Worm (Caenorhabditis elegans) whole organism, L4 larva: ENCODE measurements around the gene ddx-19.

Experiments
- F26F4.8 ChIP-seq: fragments of 200-800 bp; sonication (Bioruptor generic); conservative IDR thresholded peaks from 2 replicates; pipeline ENCODE4 v1.3.6; 2022; ENCODE audit warnings: missing genetic modification characterization, missing compliant biosample characterization
- R02D3.7 ChIP-seq: fragments of 150-350 bp; sonication (generic microtip); optimal IDR thresholded peaks from 3 replicates; lab custom pipeline; 2014; ENCODE audit warnings: missing biosample characterization, missing genetic modification characterization
- T26A8.4 ChIP-seq: fragments of 200-800 bp; sonication (Bioruptor generic); IDR thresholded peaks from 2 replicates; pipeline ENCODE4 v1.3.6; 2022; ENCODE audit warnings: missing genetic modification characterization, missing compliant biosample characterization
- Y5F2A.4 ChIP-seq: fragments of 200-800 bp; sonication (Bioruptor generic); optimal IDR thresholded peaks from 2 replicates; lab custom pipeline; 2018; ENCODE audit warnings: mild to moderate bottlenecking, missing genetic modification characterization, missing compliant biosample characterization
- aha-1 ChIP-seq: fragments of 150-350 bp; peaks from one replicate; lab custom pipeline; 2014; ENCODE audit warnings: missing biosample characterization, missing genetic modification characterization
- attf-4 ChIP-seq: sonication (generic microtip); optimal IDR thresholded peaks from 3 replicates; lab custom pipeline; 2017; ENCODE audit warnings: missing biosample characterization, missing genetic modification characterization
- ceh-28 ChIP-seq: fragments of 150-350 bp; optimal IDR thresholded peaks from 2 replicates; lab custom pipeline; 2014; ENCODE audit warnings: missing biosample characterization, missing genetic modification reagents, missing genetic modification characterization
- ceh-32 ChIP-seq: sonication (generic microtip); optimal IDR thresholded peaks from 2 replicates; lab custom pipeline; 2016; ENCODE audit warnings: mild to moderate bottlenecking, missing genetic modification characterization, missing compliant biosample characterization; ENCODE audit not compliant: poor library complexity
- daf-12 ChIP-seq: fragments of 150-350 bp; optimal IDR thresholded peaks from 2 replicates; lab custom pipeline; 2014; ENCODE audit warnings: missing biosample characterization, missing genetic modification reagents, missing genetic modification characterization
- daf-16 ChIP-seq, 3 experiments: sonication (generic microtip); optimal IDR thresholded peaks; 2 replicates each; lab custom pipeline; 2016 to 2017; ENCODE audit warnings: missing genetic modification characterization in 3 of 3, missing genetic modification reagents in 3 of 3, mild to moderate bottlenecking in 2 of 3, missing compliant biosample characterization in 2 of 3, missing biosample characterization in 1 of 3, moderate library complexity in 1 of 3
- dpl-1 ChIP-seq: fragments of 150-350 bp; optimal IDR thresholded peaks from 2 replicates; lab custom pipeline; 2014; ENCODE audit warnings: missing biosample characterization, missing genetic modification reagents, missing genetic modification characterization
- dve-1 ChIP-seq: sonication (generic microtip); optimal IDR thresholded peaks from 2 replicates; lab custom pipeline; 2017; ENCODE audit warnings: antibody characterized with exemption, mild to moderate bottlenecking, missing genetic modification characterization, missing compliant biosample characterization; ENCODE audit not compliant: insufficient read depth
- egl-27 ChIP-seq: sonication (generic microtip); optimal IDR thresholded peaks from 3 replicates; lab custom pipeline; 2017; ENCODE audit warnings: missing biosample characterization, missing genetic modification reagents, missing genetic modification characterization
- egl-43 ChIP-seq: fragments of 200-800 bp; sonication (Bioruptor generic); IDR thresholded peaks from 2 replicates; pipeline ENCODE4 v1.3.6; 2022; ENCODE audit warnings: missing genetic modification reagents, missing genetic modification characterization, missing compliant biosample characterization
- hlh-30 ChIP-seq: sonication (generic microtip); optimal IDR thresholded peaks from 2 replicates; lab custom pipeline; 2017; ENCODE audit warnings: antibody characterized with exemption, mild to moderate bottlenecking, missing genetic modification characterization, missing compliant biosample characterization; ENCODE audit not compliant: insufficient read depth
- lin-29 ChIP-seq: fragments of 200-800 bp; sonication (Bioruptor generic); IDR thresholded peaks from 2 replicates; pipeline ENCODE4 v1.3.6; 2022; ENCODE audit warnings: missing genetic modification reagents, missing genetic modification characterization, missing compliant biosample characterization
- lin-38 ChIP-seq: fragments of 200-800 bp; sonication (Bioruptor generic); IDR thresholded peaks from 2 replicates; pipeline ENCODE4 v1.3.6; 2022; ENCODE audit warnings: missing genetic modification reagents, missing genetic modification characterization, missing compliant biosample characterization
- lsy-2 ChIP-seq, 2 experiments: fragments of 150-350 bp in 1 of 2; sonication (generic microtip) in 1 of 2; optimal IDR thresholded peaks; 2 replicates each; lab custom pipeline; 2014 to 2017; ENCODE audit warnings: missing biosample characterization in 2 of 2, missing genetic modification characterization in 2 of 2
- madf-5 ChIP-seq, 2 experiments: fragments of 200-800 bp; sonication (Bioruptor generic); IDR thresholded peaks; 2 replicates each; pipeline ENCODE4 v1.3.6; 2022; ENCODE audit warnings: missing compliant biosample characterization in 2 of 2, missing genetic modification characterization in 2 of 2
- mep-1 ChIP-seq: fragments of 150-350 bp; sonication (generic microtip); optimal IDR thresholded peaks from 3 replicates; lab custom pipeline; 2014; ENCODE audit warnings: missing biosample characterization, missing genetic modification characterization
- mes-2 ChIP-seq: sonication (generic microtip); optimal IDR thresholded peaks from 2 replicates; lab custom pipeline; 2016; ENCODE audit warnings: missing genotype, mild to moderate bottlenecking, missing genetic modification characterization, missing compliant biosample characterization; ENCODE audit not compliant: poor library complexity, severe bottlenecking
- mxl-2 ChIP-seq: fragments of 200-800 bp; sonication (Bioruptor generic); conservative IDR thresholded peaks from 2 replicates; pipeline ENCODE4 v1.3.6; 2022; ENCODE audit warnings: missing genetic modification reagents, missing genetic modification characterization, missing compliant biosample characterization
- nhr-10 ChIP-seq: fragments of 150-350 bp; optimal IDR thresholded peaks from 2 replicates; lab custom pipeline; 2014; ENCODE audit warnings: missing biosample characterization, missing genetic modification characterization
- nhr-102 ChIP-seq: sonication (generic microtip); optimal IDR thresholded peaks from 2 replicates; lab custom pipeline; 2016; ENCODE audit warnings: mild to moderate bottlenecking, missing genetic modification characterization, moderate library complexity, missing compliant biosample characterization
- nhr-111 ChIP-seq: fragments of 200-800 bp; sonication (Bioruptor generic); optimal IDR thresholded peaks from 2 replicates; lab custom pipeline; 2018; ENCODE audit warnings: mild to moderate bottlenecking, missing genetic modification characterization, missing compliant biosample characterization
- nhr-25 ChIP-seq: sonication (generic microtip); optimal IDR thresholded peaks from 2 replicates; lab custom pipeline; 2017; ENCODE audit warnings: missing genetic modification characterization, mild to moderate bottlenecking, missing compliant biosample characterization, antibody characterized with exemption, moderate library complexity, borderline replicate concordance; ENCODE audit not compliant: insufficient read depth
- nhr-28 ChIP-seq: fragments of 150-350 bp; optimal IDR thresholded peaks from 2 replicates; lab custom pipeline; 2014; ENCODE audit warnings: missing biosample characterization, missing genetic modification characterization
- nhr-41 ChIP-seq: fragments of 200-800 bp; sonication (Bioruptor generic); IDR thresholded peaks from 2 replicates; pipeline ENCODE4 v1.3.6; 2022; ENCODE audit warnings: missing genetic modification reagents, missing genetic modification characterization, missing compliant biosample characterization
- nhr-76 ChIP-seq: fragments of 150-350 bp; optimal IDR thresholded peaks from 2 replicates; lab custom pipeline; 2014; ENCODE audit warnings: missing biosample characterization, missing genetic modification characterization
- nhr-77 ChIP-seq: fragments of 150-350 bp; optimal IDR thresholded peaks from 2 replicates; lab custom pipeline; 2014; ENCODE audit warnings: missing biosample characterization, missing genetic modification characterization
- pha-4 ChIP-seq, 2 experiments: fragments of 150-350 bp in 1 of 2; fragments of 200-800 bp in 1 of 2; sonication (Bioruptor generic) in 1 of 2; IDR thresholded peaks in 1 of 2; optimal IDR thresholded peaks in 1 of 2; 2 replicates each; pipeline versions ENCODE4 v1.3.6 to Lab custom; 2014 to 2022; ENCODE audit warnings: missing genetic modification characterization in 2 of 2, missing genetic modification reagents in 2 of 2, missing biosample characterization in 1 of 2, missing compliant biosample characterization in 1 of 2
- php-3 ChIP-seq: fragments of 200-800 bp; sonication (Bioruptor generic); IDR thresholded peaks from 2 replicates; pipeline ENCODE4 v1.3.6; 2022; ENCODE audit warnings: missing genetic modification reagents, missing genetic modification characterization, missing compliant biosample characterization
- pqm-1 ChIP-seq: sonication (generic microtip); optimal IDR thresholded peaks from 2 replicates; lab custom pipeline; 2017; ENCODE audit warnings: missing biosample characterization, missing genetic modification characterization
- rbr-2 ChIP-seq: sonication (generic microtip); optimal IDR thresholded peaks from 2 replicates; lab custom pipeline; 2016; ENCODE audit warnings: missing genotype, missing genetic modification characterization, missing compliant biosample characterization
- snpc-1.2 ChIP-seq: fragments of 200-800 bp; sonication (Bioruptor generic); IDR thresholded peaks from 2 replicates; pipeline ENCODE4 v1.3.6; 2022; ENCODE audit warnings: missing genetic modification reagents, missing genetic modification characterization, missing compliant biosample characterization
- tag-97 ChIP-seq: fragments of 200-800 bp; sonication (Bioruptor generic); IDR thresholded peaks from 2 replicates; pipeline ENCODE4 v1.3.6; 2022; ENCODE audit warnings: missing genetic modification characterization, missing compliant biosample characterization
- tra-1 ChIP-seq: fragments of 200-800 bp; sonication (Bioruptor generic); IDR thresholded peaks from 2 replicates; pipeline ENCODE4 v1.3.6; 2022; ENCODE audit warnings: missing genetic modification reagents, missing genetic modification characterization, missing compliant biosample characterization
- vab-7 ChIP-seq: fragments of 200-800 bp; sonication (Bioruptor generic); IDR thresholded peaks from 2 replicates; pipeline ENCODE4 v1.3.6; 2022; ENCODE audit warnings: missing genetic modification reagents, missing genetic modification characterization, missing compliant biosample characterization
- zag-1 ChIP-seq: fragments of 150-350 bp; optimal IDR thresholded peaks from 2 replicates; lab custom pipeline; 2014; ENCODE audit warnings: missing biosample characterization, missing genetic modification characterization
- ztf-7 ChIP-seq: fragments of 150-350 bp; optimal IDR thresholded peaks from 2 replicates; lab custom pipeline; 2014; ENCODE audit warnings: missing biosample characterization, missing genetic modification characterization

The ddx-19 gene

ce11 chrII:8884262-8884949, at the start of gene ddx-19, which contains the start of gene T07D4.5:
Gene ddx-19, plus strand, starts transcription at chrII:8884899.
Gene T07D4.5, minus strand, starts transcription at chrII:8884332.
- no peak for TF ChIP-seq attf-4 (tag; lab: Kevin White, UChicago)
- TF ChIP-seq rbr-2: peak; percentile 34
- no peak for TF ChIP-seq nhr-41 (GFP tag; lab: Robert Waterston, UW)
- TF ChIP-seq pqm-1: no peak
- TF ChIP-seq mep-1: no peak
- TF ChIP-seq nhr-102 (tag; lab: Kevin White, UChicago): no peak
- peak; percentile 72 for TF ChIP-seq aha-1
- no peak for TF ChIP-seq hlh-30 (tag; lab: Kevin White, UChicago)
- no peak for TF ChIP-seq mxl-2 (GFP tag; lab: Robert Waterston, UW)
- peak; percentile 71 for TF ChIP-seq dve-1 (tag; lab: Kevin White, UChicago)
- no peak for TF ChIP-seq nhr-25 (tag; lab: Kevin White, UChicago)
- TF ChIP-seq nhr-10 (tag; lab: Kevin White, UChicago): no peak
- TF ChIP-seq R02D3.7 (tag; lab: Kevin White, UChicago): no peak
- no peak for TF ChIP-seq zag-1 (tag; lab: Kevin White, UChicago)
- TF ChIP-seq egl-27 (tag; lab: Kevin White, UChicago): no peak
- TF ChIP-seq ztf-7: no peak
- TF ChIP-seq vab-7 (GFP tag; lab: Robert Waterston, UW): no peak
- peak; percentile 75 to 98 for TF ChIP-seq lsy-2 (tag; optimal IDR thresholded peaks at IDR 0.05; lab: Kevin White, UChicago)
- no peak for TF ChIP-seq T26A8.4 (GFP tag; lab: Robert Waterston, UW)
- peak; percentile 75 for TF ChIP-seq mes-2 (tag; lab: Kevin White, UChicago)
- TF ChIP-seq tag-97: no peak
- TF ChIP-seq lin-38: no peak
- no peak for TF ChIP-seq nhr-76 (tag; lab: Kevin White, UChicago)
- TF ChIP-seq F26F4.8: no peak
- no peak for TF ChIP-seq daf-16 (GFP tag; optimal IDR thresholded peaks at IDR 0.05; lab: Kevin White, UChicago)
- TF ChIP-seq daf-16 (tag; optimal IDR thresholded peaks at IDR 0.05; lab: Kevin White, UChicago): peak; percentile 41
- no peak for TF ChIP-seq egl-43 (GFP tag; lab: Robert Waterston, UW)
- TF ChIP-seq tra-1 (GFP tag; lab: Robert Waterston, UW): no peak
- no peak for TF ChIP-seq snpc-1.2 (GFP tag; lab: Robert Waterston, UW)
- TF ChIP-seq lin-29 (GFP tag; lab: Robert Waterston, UW): no peak
- TF ChIP-seq nhr-77 (tag; lab: Kevin White, UChicago): peak; percentile 1
- no peak for TF ChIP-seq ceh-32
- TF ChIP-seq daf-12: no peak
- no peak for TF ChIP-seq nhr-28
- TF ChIP-seq nhr-111 (GFP tag; lab: Kevin White, UChicago): no peak
- TF ChIP-seq ceh-28 (tag; lab: Kevin White, UChicago): no peak
- no peak for TF ChIP-seq pha-4 (GFP tag; IDR thresholded peaks at IDR 0.05; lab: Robert Waterston, UW)
- peak; percentile 61 for TF ChIP-seq pha-4 (tag; optimal IDR thresholded peaks at IDR 0.05; lab: Kevin White, UChicago)
- no peak for TF ChIP-seq madf-5 (GFP tag; IDR thresholded peaks at IDR 0.05; lab: Robert Waterston, UW)
- peak; percentile 62 for TF ChIP-seq dpl-1 (GFP tag; lab: Kevin White, UChicago)
- TF ChIP-seq php-3 (GFP tag; lab: Robert Waterston, UW): no peak
- no peak for TF ChIP-seq Y5F2A.4 (GFP tag; lab: Kevin White, UChicago)
